Fruit fly (Drosophila melanogaster) whole organism, embryonic: Measurements from ENCODE around the gene klg.

Source experiments
- Bgb ChIP-seq: fragments of 200-800 bp; sonication (Bioruptor generic); IDR thresholded peaks from 2 replicates; pipeline ENCODE4 v1.3.6; 2022; ENCODE audit warnings: missing biosample characterization, missing genetic modification characterization; ENCODE audit not compliant: partially characterized antibody
- CG12155 ChIP-seq: fragments of 200-800 bp; sonication (Bioruptor generic); optimal IDR thresholded peaks from 3 replicates; lab custom pipeline; 2016; ENCODE audit warnings: missing biosample characterization, missing genetic modification characterization
- CG13424 ChIP-seq: fragments of 200-800 bp; sonication (Bioruptor generic); optimal IDR thresholded peaks from 2 replicates; lab custom pipeline; 2019; ENCODE audit warnings: missing biosample characterization, mild to moderate bottlenecking, missing genetic modification characterization, moderate library complexity
- CG15514 ChIP-seq: fragments of 200-800 bp; sonication (Bioruptor generic); optimal IDR thresholded peaks from 3 replicates; lab custom pipeline; 2017; ENCODE audit warnings: missing biosample characterization, missing genetic modification characterization, mild to moderate bottlenecking, moderate library complexity, missing genetic modification reagents
- CG15601 ChIP-seq: fragments of 200-800 bp; sonication (Bioruptor generic); optimal IDR thresholded peaks from 3 replicates; lab custom pipeline; 2019; ENCODE audit warnings: missing biosample characterization, mild to moderate bottlenecking, missing genetic modification characterization, moderate library complexity
- CG17328 ChIP-seq: fragments of 200-800 bp; sonication (Bioruptor generic); IDR thresholded peaks from 2 replicates; pipeline ENCODE4 v1.3.6; 2022; ENCODE audit warnings: missing biosample characterization, missing genetic modification characterization
- CG17912 ChIP-seq: fragments of 200-800 bp; sonication (Bioruptor generic); optimal IDR thresholded peaks from 2 replicates; lab custom pipeline; 2018; ENCODE audit warnings: missing biosample characterization, mild to moderate bottlenecking, missing genetic modification characterization
- CG2199 ChIP-seq: fragments of 200-800 bp; sonication (Bioruptor generic); IDR thresholded peaks from 3 replicates; pipeline ENCODE4 v1.3.6; 2022; ENCODE audit warnings: missing biosample characterization, missing genetic modification characterization
- CG2889 ChIP-seq: fragments of 200-800 bp; sonication (Bioruptor generic); IDR thresholded peaks from 3 replicates; pipeline ENCODE4 v1.3.6; 2022; ENCODE audit warnings: missing biosample characterization, missing genetic modification characterization
- CG30431 ChIP-seq: fragments of 200-800 bp; sonication (Bioruptor generic); optimal IDR thresholded peaks from 2 replicates; lab custom pipeline; 2017; ENCODE audit warnings: missing biosample characterization, missing genetic modification characterization
- CG3281 ChIP-seq: fragments of 200-800 bp; sonication (Bioruptor generic); optimal IDR thresholded peaks from 3 replicates; lab custom pipeline; 2017; ENCODE audit warnings: missing biosample characterization, mild to moderate bottlenecking, missing genetic modification characterization
- CG3407 ChIP-seq: fragments of 200-800 bp; sonication (Bioruptor generic); optimal IDR thresholded peaks from 2 replicates; lab custom pipeline; 2018; ENCODE audit warnings: missing biosample characterization, mild to moderate bottlenecking, missing genetic modification characterization
- CG4282 ChIP-seq: fragments of 200-800 bp; sonication (Bioruptor generic); optimal IDR thresholded peaks from 2 replicates; lab custom pipeline; 2016; ENCODE audit warnings: missing biosample characterization, missing genetic modification characterization
- CG4404 ChIP-seq: fragments of 200-800 bp; sonication (Bioruptor generic); IDR thresholded peaks from 2 replicates; pipeline ENCODE4 v1.3.6; 2022; ENCODE audit warnings: missing biosample characterization, missing genetic modification characterization
- CG6175 ChIP-seq: fragments of 200-800 bp; sonication (Bioruptor generic); IDR thresholded peaks from 3 replicates; pipeline ENCODE4 v1.3.6; 2022; ENCODE audit warnings: missing biosample characterization, missing genetic modification characterization
- CG7271 ChIP-seq: fragments of 200-800 bp; sonication (Bioruptor generic); optimal IDR thresholded peaks from 2 replicates; lab custom pipeline; 2018; ENCODE audit warnings: missing biosample characterization, mild to moderate bottlenecking, missing genetic modification characterization, moderate library complexity
- CG7839 ChIP-seq: fragments of 200-800 bp; sonication (Bioruptor generic); optimal IDR thresholded peaks from 3 replicates; lab custom pipeline; 2018; ENCODE audit warnings: missing biosample characterization, mild to moderate bottlenecking, missing genetic modification characterization, moderate library complexity
- CG8924 ChIP-seq: fragments of 200-800 bp; optimal IDR thresholded peaks from 3 replicates; lab custom pipeline; 2019; ENCODE audit warnings: missing biosample characterization, mild to moderate bottlenecking, missing genetic modification characterization, moderate library complexity
- CG9817 ChIP-seq: fragments of 200-800 bp; sonication (Bioruptor generic); optimal IDR thresholded peaks from 2 replicates; lab custom pipeline; 2018; ENCODE audit warnings: missing biosample characterization, mild to moderate bottlenecking, missing genetic modification characterization, moderate library complexity
- Deaf1 ChIP-seq: fragments of 200-800 bp; optimal IDR thresholded peaks from 3 replicates; lab custom pipeline; 2019; ENCODE audit warnings: missing biosample characterization, mild to moderate bottlenecking, missing genetic modification characterization, moderate library complexity
- Hand ChIP-seq: fragments of 200-800 bp; sonication (Bioruptor generic); optimal IDR thresholded peaks from 2 replicates; lab custom pipeline; 2017; ENCODE audit warnings: mild to moderate bottlenecking, missing biosample characterization, missing genetic modification reagents, missing genetic modification characterization
- Hmr ChIP-seq: fragments of 200-800 bp; sonication (Bioruptor generic); optimal IDR thresholded peaks from 3 replicates; lab custom pipeline; 2017; ENCODE audit warnings: mild to moderate bottlenecking, missing biosample characterization, missing genetic modification reagents, missing genetic modification characterization
- Kr ChIP-seq: fragments of 200-800 bp; sonication (Bioruptor generic); optimal IDR thresholded peaks from 2 replicates; lab custom pipeline; 2017; ENCODE audit warnings: missing biosample characterization, mild to moderate bottlenecking, missing genetic modification characterization
- Mad ChIP-seq: fragments of 200-800 bp; sonication (Bioruptor generic); optimal IDR thresholded peaks from 2 replicates; lab custom pipeline; 2016; ENCODE audit warnings: missing biosample characterization, missing genetic modification characterization
- Mes4 ChIP-seq: fragments of 200-800 bp; sonication (Bioruptor generic); optimal IDR thresholded peaks from 2 replicates; lab custom pipeline; 2016; ENCODE audit warnings: missing biosample characterization, missing genetic modification characterization
- Sox100B ChIP-seq: fragments of 200-800 bp; sonication (Bioruptor generic); optimal IDR thresholded peaks from 3 replicates; lab custom pipeline; 2018; ENCODE audit warnings: missing biosample characterization, mild to moderate bottlenecking, missing genetic modification characterization
- Ssrp ChIP-seq: fragments of 200-800 bp; sonication (Bioruptor generic); optimal IDR thresholded peaks from 2 replicates; lab custom pipeline; 2018; ENCODE audit warnings: missing biosample characterization, mild to moderate bottlenecking, missing genetic modification characterization, moderate library complexity
- Usf ChIP-seq: fragments of 200-800 bp; sonication (Bioruptor generic); optimal IDR thresholded peaks from 2 replicates; lab custom pipeline; 2017; ENCODE audit warnings: missing genotype, missing biosample characterization, missing genetic modification characterization
- Vsx1 ChIP-seq: fragments of 200-800 bp; sonication (Bioruptor generic); optimal IDR thresholded peaks from 2 replicates; lab custom pipeline; 2017; ENCODE audit warnings: missing biosample characterization, mild to moderate bottlenecking, missing genetic modification characterization, missing genetic modification reagents
- al ChIP-seq: fragments of 200-800 bp; sonication (Bioruptor generic); IDR thresholded peaks from 2 replicates; pipeline ENCODE4 v1.3.6; 2022; ENCODE audit warnings: missing biosample characterization, missing genetic modification characterization
- ap ChIP-seq: fragments of 200-800 bp; sonication (Bioruptor generic); IDR thresholded peaks from 2 replicates; pipeline ENCODE4 v1.3.6; 2022; ENCODE audit warnings: missing biosample characterization, missing genetic modification characterization
- chn ChIP-seq: fragments of 200-800 bp; sonication (Bioruptor generic); optimal IDR thresholded peaks from 2 replicates; lab custom pipeline; 2016; ENCODE audit warnings: missing biosample characterization, missing genetic modification characterization
- crp ChIP-seq, 2 experiments: fragments of 200-800 bp; sonication (Bioruptor generic); optimal IDR thresholded peaks; 2 replicates in 1 of 2; 3 replicates in 1 of 2; lab custom pipeline; 2017; ENCODE audit warnings: missing biosample characterization in 2 of 2, missing genetic modification characterization in 2 of 2, mild to moderate bottlenecking in 1 of 2, moderate library complexity in 1 of 2
- dysf ChIP-seq: fragments of 200-800 bp; sonication (Bioruptor generic); IDR thresholded peaks from 3 replicates; pipeline ENCODE4 v1.3.6; 2022; ENCODE audit warnings: missing biosample characterization, missing genetic modification characterization
- hkb ChIP-seq, 2 experiments: fragments of 200-800 bp in 1 of 2; fragments of >200 bp in 1 of 2; sonication (Bioruptor generic) in 1 of 2; IDR thresholded peaks in 1 of 2; optimal IDR thresholded peaks in 1 of 2; 2 replicates each; pipeline versions ENCODE4 v1.3.6 to Lab custom; 2017 to 2022; ENCODE audit warnings: missing biosample characterization in 1 of 2, missing genetic modification characterization in 1 of 2
- jing ChIP-seq: fragments of 200-800 bp; sonication (Bioruptor generic); optimal IDR thresholded peaks from 2 replicates; lab custom pipeline; 2018; ENCODE audit warnings: missing biosample characterization, mild to moderate bottlenecking, missing genetic modification characterization
- jumu ChIP-seq: fragments of 200-800 bp; sonication (Bioruptor generic); optimal IDR thresholded peaks from 3 replicates; lab custom pipeline; 2016; ENCODE audit warnings: missing biosample characterization, missing genetic modification characterization
- lov ChIP-seq, 2 experiments: fragments of 200-800 bp in 1 of 2; fragments of >200 bp in 1 of 2; sonication (Bioruptor generic) in 1 of 2; IDR thresholded peaks in 1 of 2; optimal IDR thresholded peaks in 1 of 2; 2 replicates in 1 of 2; 3 replicates in 1 of 2; pipeline versions ENCODE4 v1.3.6 to Lab custom; 2017 to 2022; ENCODE audit warnings: missing biosample characterization in 1 of 2, missing genetic modification characterization in 1 of 2
- mam ChIP-seq: fragments of 200-800 bp; sonication (Bioruptor generic); optimal IDR thresholded peaks from 3 replicates; lab custom pipeline; 2016; ENCODE audit warnings: missing biosample characterization, missing genetic modification characterization
- mld ChIP-seq: fragments of 200-800 bp; sonication (Bioruptor generic); IDR thresholded peaks from 3 replicates; pipeline ENCODE4 v1.3.6; 2022; ENCODE audit warnings: missing biosample characterization, missing genetic modification characterization; ENCODE audit not compliant: partially characterized antibody
- odd ChIP-seq: fragments of 200-800 bp; sonication (Bioruptor generic); optimal IDR thresholded peaks from 2 replicates; lab custom pipeline; 2017; ENCODE audit warnings: missing biosample characterization, mild to moderate bottlenecking, missing genetic modification characterization
- onecut ChIP-seq: fragments of 200-800 bp; sonication (Bioruptor generic); IDR thresholded peaks from 2 replicates; pipeline ENCODE4 v1.3.6; 2022; ENCODE audit warnings: missing biosample characterization, missing genetic modification characterization
- pb ChIP-seq: fragments of 200-800 bp; sonication (Bioruptor generic); optimal IDR thresholded peaks from 3 replicates; lab custom pipeline; 2016; ENCODE audit warnings: missing biosample characterization, missing genetic modification characterization
- schlank ChIP-seq: fragments of 200-800 bp; sonication (Bioruptor generic); optimal IDR thresholded peaks from 2 replicates; lab custom pipeline; 2018; ENCODE audit warnings: missing biosample characterization, mild to moderate bottlenecking, missing genetic modification characterization
- sima ChIP-seq: fragments of 200-800 bp; sonication (Bioruptor generic); optimal IDR thresholded peaks from 2 replicates; lab custom pipeline; 2016; ENCODE audit warnings: missing biosample characterization, missing genetic modification characterization
- ssp ChIP-seq: fragments of 200-800 bp; sonication (Bioruptor generic); IDR thresholded peaks from 2 replicates; pipeline ENCODE4 v1.3.6; 2022; ENCODE audit warnings: missing biosample characterization, missing genetic modification characterization
- stc ChIP-seq: fragments of 200-800 bp; sonication (Bioruptor generic); IDR thresholded peaks from 2 replicates; pipeline ENCODE4 v1.3.6; 2022; ENCODE audit warnings: missing biosample characterization, missing genetic modification characterization
- trh ChIP-seq: fragments of 200-800 bp; sonication (Bioruptor generic); optimal IDR thresholded peaks from 2 replicates; lab custom pipeline; 2016; ENCODE audit warnings: missing biosample characterization, missing genetic modification characterization
- vnd ChIP-seq: fragments of 200-800 bp; sonication (Bioruptor generic); IDR thresholded peaks from 3 replicates; pipeline ENCODE4 v1.3.6; 2022; ENCODE audit warnings: missing biosample characterization, missing genetic modification characterization; ENCODE audit not compliant: partially characterized antibody
- wor ChIP-seq: fragments of 200-800 bp; sonication (Bioruptor generic); IDR thresholded peaks from 2 replicates; pipeline ENCODE4 v1.3.6; 2022; ENCODE audit warnings: missing biosample characterization, missing genetic modification characterization

klg gene

dm6 chr3R:22886832-22887231, 12.3 kb upstream of the klg start (continued):
- no peak for TF ChIP-seq crp (GFP tag; optimal IDR thresholded peaks at IDR 0.05; lab: Kevin White, UChicago)
- TF ChIP-seq CG4404 (GFP tag; lab: Robert Waterston, UW), result 0 out of 2 replicates have a peak, but pooled peaks have one; percentile 29
- TF ChIP-seq wor (GFP tag; lab: Robert Waterston, UW), result no peak
- TF ChIP-seq jing, result no peak
- no peak for TF ChIP-seq mld
- TF ChIP-seq CG3281 (GFP tag; lab: Kevin White, UChicago), result no peak
- TF ChIP-seq Ssrp (tag; lab: Kevin White, UChicago), result peak; percentile 30
- peak; percentile 8 for TF ChIP-seq jumu
- no peak for TF ChIP-seq schlank (tag; lab: Kevin White, UChicago)
- no peak for TF ChIP-seq CG12155 (GFP tag; lab: Kevin White, UChicago)
- TF ChIP-seq onecut, result no peak
- TF ChIP-seq dysf (GFP tag; lab: Robert Waterston, UW), result no peak
- TF ChIP-seq Bgb, result no peak
- no peak for TF ChIP-seq Usf
- no peak for TF ChIP-seq CG17912 (GFP tag; lab: Kevin White, UChicago)
- no peak for TF ChIP-seq sima (GFP tag; lab: Kevin White, UChicago)
- TF ChIP-seq CG15514 (GFP tag; lab: Kevin White, UChicago), result no peak
- no peak for TF ChIP-seq Vsx1 (GFP tag; lab: Kevin White, UChicago)
- no peak for TF ChIP-seq hkb (optimal IDR thresholded peaks at IDR 0.05; lab: Kevin White, UChicago)
- TF ChIP-seq hkb (GFP tag; IDR thresholded peaks at IDR 0.05; lab: Robert Waterston, UW), result no peak
- no peak for TF ChIP-seq pb (GFP tag; lab: Kevin White, UChicago)
- TF ChIP-seq CG2199 (GFP tag; lab: Robert Waterston, UW), result no peak
- TF ChIP-seq Sox100B (GFP tag; lab: Kevin White, UChicago), result peak; percentile 24
- TF ChIP-seq CG8924 (tag; lab: Kevin White, UChicago), result peak; percentile 55
- no peak for TF ChIP-seq CG4282
- TF ChIP-seq al, result no peak
- no peak for TF ChIP-seq mam (GFP tag; lab: Kevin White, UChicago)
- no peak for TF ChIP-seq Hmr
- TF ChIP-seq CG15601 (tag; lab: Kevin White, UChicago), result peak; percentile 25
- no peak for TF ChIP-seq ssp
- no peak for TF ChIP-seq CG2889 (GFP tag; lab: Robert Waterston, UW)
- TF ChIP-seq vnd (GFP tag; lab: Robert Waterston, UW), result 0 out of 3 replicates have a peak, but pooled peaks have one; percentile 12
- no peak for TF ChIP-seq CG6175 (GFP tag; lab: Robert Waterston, UW)
- TF ChIP-seq odd (GFP tag; lab: Kevin White, UChicago), result no peak
- TF ChIP-seq CG3407 (GFP tag; lab: Kevin White, UChicago), result peak; percentile 11
- no peak for TF ChIP-seq trh (GFP tag; lab: Kevin White, UChicago)
- no peak for TF ChIP-seq chn
- TF ChIP-seq stc (GFP tag; lab: Robert Waterston, UW), result no peak
- peak; percentile 6 for TF ChIP-seq CG7271
- no peak for TF ChIP-seq CG17328 (GFP tag; lab: Robert Waterston, UW)
- peak; percentile 13 for TF ChIP-seq CG13424 (tag; lab: Kevin White, UChicago)
- TF ChIP-seq ap (GFP tag; lab: Robert Waterston, UW), result no peak
- TF ChIP-seq Deaf1, result no peak
- no peak for TF ChIP-seq Hand (GFP tag; lab: Kevin White, UChicago)
- TF ChIP-seq CG7839 (tag; lab: Kevin White, UChicago), result peak; percentile 44
- no peak for TF ChIP-seq Mad (GFP tag; lab: Kevin White, UChicago)
- TF ChIP-seq Mes4 (GFP tag; lab: Kevin White, UChicago), result no peak
- TF ChIP-seq lov (optimal IDR thresholded peaks at IDR 0.05; lab: Kevin White, UChicago), result no peak
- TF ChIP-seq lov (GFP tag; IDR thresholded peaks at IDR 0.05; lab: Robert Waterston, UW), result no peak
- TF ChIP-seq CG30431, result no peak
- TF ChIP-seq Kr (GFP tag; lab: Kevin White, UChicago), result peak; percentile 10
- TF ChIP-seq CG9817 (tag; lab: Kevin White, UChicago), result no peak
